Fruit fly (Drosophila melanogaster): Measurements from ENCODE around the gene CG13458.

Gene CG13458

dm6 chr3L:15141118-15142003 is 28.0 kb downstream of the CG13458 start (continued):
- TF ChIP-seq CG10654 (GFP tag; optimal IDR thresholded peaks at IDR 0.05) (no peak), E2f2 (GFP tag; IDR thresholded peaks at IDR 0.05) (no peak), CG6175 (GFP tag; IDR thresholded peaks at IDR 0.05) (no peak), CrebB (tag; optimal IDR thresholded peaks at IDR 0.05) (no peak), disco-r (GFP tag; optimal IDR thresholded peaks at IDR 0.05) (no peak), Gug (GFP tag; IDR thresholded peaks at IDR 0.05) (peak; percentile 11; the same call in 1 of the 4 replicates), ttk (GFP tag; IDR thresholded peaks at IDR 0.05) (peak; percentile 37; the same call in 1 of the 2 replicates), pnt (GFP tag; optimal IDR thresholded peaks at IDR 0.05) (no peak), lbe (GFP tag; optimal IDR thresholded peaks at IDR 0.05) (no peak), CG12942 (GFP tag; optimal IDR thresholded peaks at IDR 0.05) (no peak), CG7372 (GFP tag; IDR thresholded peaks at IDR 0.05) (no peak), HmgD (GFP tag; optimal IDR thresholded peaks at IDR 0.05) (no peak), CG1647 (GFP tag; optimal IDR thresholded peaks at IDR 0.05) (no peak), HLH4C (GFP tag; IDR thresholded peaks at IDR 0.05; ENCODE audit: partially characterized antibody) (no peak), CG15479 (GFP tag; optimal IDR thresholded peaks at IDR 0.05) (peak; percentile 92), CG6813 (GFP tag; optimal IDR thresholded peaks at IDR 0.05) (no peak), sima (GFP tag; optimal IDR thresholded peaks at IDR 0.05) (no peak), CG3407 (GFP tag; optimal IDR thresholded peaks at IDR 0.05) (no peak), zfh1 (GFP tag; IDR thresholded peaks at IDR 0.05) (peak; percentile 65; the same call in 2 of the 3 replicates), CG10274 (GFP tag; optimal IDR thresholded peaks at IDR 0.05) (no peak), stwl (tag; optimal IDR thresholded peaks at IDR 0.05) (no peak), gcm (GFP tag; optimal IDR thresholded peaks at IDR 0.05) (no peak), Hmx (GFP tag; optimal IDR thresholded peaks at IDR 0.05) (no peak), ab (GFP tag; optimal IDR thresholded peaks at IDR 0.05) (no peak), CG5180 (GFP tag; optimal IDR thresholded peaks at IDR 0.05) (peak; percentile 23), salm (tag; optimal IDR thresholded peaks at IDR 0.05) (no peak), CG1602 (GFP tag; optimal IDR thresholded peaks at IDR 0.05) (no peak), CG4707 (GFP tag; optimal IDR thresholded peaks at IDR 0.05) (no peak), dan (GFP tag; IDR thresholded peaks at IDR 0.05) (no peak)

DNA sequence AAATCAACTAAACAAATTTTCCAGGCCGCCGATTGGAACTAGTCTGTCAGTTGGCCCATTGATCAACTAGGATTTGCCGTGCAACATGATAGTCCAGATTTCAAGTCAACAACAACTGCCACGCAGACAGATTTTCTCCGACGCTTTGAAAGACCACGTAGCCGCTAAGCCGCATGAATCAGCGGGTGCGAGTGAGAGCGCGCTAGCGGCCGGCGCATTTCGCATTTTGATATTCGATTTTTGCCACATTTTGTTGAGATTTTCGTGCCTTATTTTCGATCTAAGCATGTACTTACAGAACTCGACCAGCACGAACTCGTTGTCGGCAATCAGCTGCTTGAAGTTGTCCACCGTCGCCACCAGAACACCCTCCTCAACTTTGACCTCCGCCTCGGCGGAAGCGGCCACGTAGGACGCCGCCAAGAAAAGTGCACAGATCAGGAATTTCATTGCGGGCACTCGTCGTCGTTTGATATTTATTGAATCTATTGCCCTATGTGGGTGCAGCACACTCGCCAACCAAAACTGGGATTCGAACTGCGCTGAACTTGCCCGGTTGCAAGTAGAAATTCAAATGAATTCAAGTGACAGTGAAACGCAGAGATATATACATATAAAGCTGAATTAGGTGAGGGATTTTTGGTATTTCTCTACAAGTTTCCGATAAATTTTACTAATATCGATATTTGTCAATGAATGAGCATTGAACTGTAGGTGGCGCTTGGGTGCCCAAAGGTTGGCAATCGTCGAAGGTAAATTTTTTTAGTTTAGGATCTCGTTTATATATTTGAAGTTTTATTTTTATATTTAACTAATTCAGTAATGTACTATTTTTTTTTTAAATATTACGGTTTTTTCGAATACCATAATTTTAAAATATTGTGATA is 28.9 kb downstream of the CG13458 start, which contains the start of gene Pdi:
Pdi (minus strand) TSS at position 837 of the 887 bp plus-strand sequence.
- TF ChIP-seq ems (GFP tag; optimal IDR thresholded peaks at IDR 0.05) (peak; percentile 35), CG15601 (tag; optimal IDR thresholded peaks at IDR 0.05) (peak; percentile 34), ATbp (GFP tag; optimal IDR thresholded peaks at IDR 0.05) (peak; percentile 6), dati (GFP tag; IDR thresholded peaks at IDR 0.05) (no peak), abd-A (tag; optimal IDR thresholded peaks at IDR 0.05) (peak; percentile 17), CG6813 (GFP tag; optimal IDR thresholded peaks at IDR 0.05) (no peak), Elba2 (GFP tag; optimal IDR thresholded peaks at IDR 0.05) (no peak), CG12391 (tag; optimal IDR thresholded peaks at IDR 0.05) (peak; percentile 49), hb (GFP tag; IDR thresholded peaks at IDR 0.05; ENCODE audit: partially characterized antibody) (peak; percentile 67), rib (GFP tag; IDR thresholded peaks at IDR 0.05) (0 out of 2 replicates have a peak, but pooled peaks have one; percentile 46), CG8290 (GFP tag; optimal IDR thresholded peaks at IDR 0.05) (no peak), CG8290 (tag; optimal IDR thresholded peaks at IDR 0.05) (peak; percentile 14 to 50), esg (GFP tag; conservative IDR thresholded peaks at IDR 0.05) (no peak), CG12659 (GFP tag; optimal IDR thresholded peaks at IDR 0.05) (peak; percentile 81), hkb (optimal IDR thresholded peaks at IDR 0.05) (no peak), hkb (GFP tag; IDR thresholded peaks at IDR 0.05) (0 out of 2 replicates have a peak, but pooled peaks have one; percentile 18), dpn (GFP tag; optimal IDR thresholded peaks at IDR 0.05) (peak in 1 of 2 experiments; percentile 51), CG4424 (GFP tag; optimal IDR thresholded peaks at IDR 0.05) (peak; percentile 44), knrl (GFP tag; IDR thresholded peaks at IDR 0.05; ENCODE audit: partially characterized antibody) (peak; percentile 79), hbn (GFP tag; IDR thresholded peaks at IDR 0.05; ENCODE audit: partially characterized antibody) (peak; percentile 64)

Data from whole organism, embryonic.